Worm (Caenorhabditis elegans) whole organism, young adult: ENCODE results near the gene cav-1.

Source experiments
- C17E4.6 ChIP-seq: fragments of 200-800 bp; sonication (Bioruptor generic); IDR thresholded peaks from 2 replicates; pipeline ENCODE4 v1.3.6; 2022; ENCODE audit warnings: missing genetic modification reagents, missing genetic modification characterization, missing compliant biosample characterization
- D2030.7 ChIP-seq: fragments of 200-800 bp; sonication (Bioruptor generic); IDR thresholded peaks from 2 replicates; pipeline ENCODE4 v1.3.6; 2022; ENCODE audit warnings: missing genetic modification reagents, missing genetic modification characterization, missing compliant biosample characterization
- F23B12.7 ChIP-seq: sonication (generic microtip); optimal IDR thresholded peaks from 2 replicates; lab custom pipeline; 2017; ENCODE audit warnings: missing genetic modification characterization, mild to moderate bottlenecking, missing compliant biosample characterization, antibody characterized with exemption, moderate library complexity; ENCODE audit not compliant: insufficient read depth
- F33H1.4 ChIP-seq: fragments of 200-800 bp; sonication (Bioruptor generic); IDR thresholded peaks from 2 replicates; pipeline ENCODE4 v1.3.6; 2022; ENCODE audit warnings: missing genetic modification reagents, missing genetic modification characterization, missing compliant biosample characterization
- F49E8.2 ChIP-seq: sonication (generic microtip); optimal IDR thresholded peaks from 3 replicates; lab custom pipeline; 2017; ENCODE audit warnings: missing genetic modification characterization, mild to moderate bottlenecking, missing compliant biosample characterization, antibody characterized with exemption, moderate library complexity; ENCODE audit not compliant: insufficient read depth
- Y53F4B.3 ChIP-seq: fragments of 200-800 bp; sonication (Bioruptor generic); IDR thresholded peaks from 2 replicates; pipeline ENCODE4 v1.3.6; 2022; ENCODE audit warnings: missing genetic modification reagents, missing genetic modification characterization, missing compliant biosample characterization
- Y56A3A.18 ChIP-seq: fragments of 200-800 bp; sonication (Bioruptor generic); IDR thresholded peaks from 2 replicates; pipeline ENCODE4 v1.3.6; 2022; ENCODE audit warnings: missing genetic modification reagents, missing genetic modification characterization, missing compliant biosample characterization
- Y79H2A.3 ChIP-seq: fragments of 200-800 bp; sonication (Bioruptor generic); conservative IDR thresholded peaks from 2 replicates; pipeline ENCODE4 v1.3.6; 2022; ENCODE audit warnings: missing genetic modification reagents, missing genetic modification characterization, missing compliant biosample characterization
- Y95B8A.8 ChIP-seq: fragments of 200-800 bp; sonication (Bioruptor generic); IDR thresholded peaks from 2 replicates; pipeline ENCODE4 v1.3.6; 2022; ENCODE audit warnings: missing genetic modification reagents, missing genetic modification characterization, missing compliant biosample characterization
- akir-1 ChIP-seq: fragments of 200-800 bp; sonication (Bioruptor generic); optimal IDR thresholded peaks from 2 replicates; lab custom pipeline; 2018; ENCODE audit warnings: mild to moderate bottlenecking, missing genetic modification characterization, moderate library complexity, missing compliant biosample characterization
- ama-1 ChIP-seq, 3 experiments: fragments of 150-350 bp in 1 of 3; sonication (generic microtip) in 2 of 3; optimal IDR thresholded peaks; 2 replicates each; lab custom pipeline; 2014 to 2018; ENCODE audit warnings: missing biosample characterization in 2 of 3, missing genetic modification characterization in 2 of 3, missing genetic modification reagents in 2 of 3
- atf-7 ChIP-seq: sonication (generic microtip); optimal IDR thresholded peaks from 2 replicates; lab custom pipeline; 2017; ENCODE audit warnings: mild to moderate bottlenecking, missing genetic modification characterization, missing compliant biosample characterization
- athp-1 ChIP-seq: sonication (generic microtip); optimal IDR thresholded peaks from 2 replicates; lab custom pipeline; 2017; ENCODE audit warnings: mild to moderate bottlenecking, missing genetic modification characterization, missing compliant biosample characterization
- attf-3 ChIP-seq: fragments of 200-800 bp; sonication (Bioruptor generic); conservative IDR thresholded peaks from 2 replicates; pipeline ENCODE4 v1.3.6; 2022; ENCODE audit warnings: missing genetic modification reagents, missing genetic modification characterization, missing compliant biosample characterization
- bed-1 ChIP-seq: fragments of 200-800 bp; sonication (Bioruptor generic); IDR thresholded peaks from 2 replicates; pipeline ENCODE4 v1.3.6; 2022; ENCODE audit warnings: missing genetic modification reagents, missing genetic modification characterization, missing compliant biosample characterization
- ccch-3 ChIP-seq: fragments of 200-800 bp; sonication (Bioruptor generic); optimal IDR thresholded peaks from 2 replicates; lab custom pipeline; 2018; ENCODE audit warnings: mild to moderate bottlenecking, missing genetic modification characterization, missing compliant biosample characterization
- ceh-100 ChIP-seq: fragments of 200-800 bp; sonication (Bioruptor generic); IDR thresholded peaks from 2 replicates; pipeline ENCODE4 v1.3.6; 2022; ENCODE audit warnings: missing genetic modification reagents, missing genetic modification characterization, missing compliant biosample characterization
- ceh-91 ChIP-seq: fragments of 200-800 bp; sonication (Bioruptor generic); IDR thresholded peaks from 2 replicates; pipeline ENCODE4 v1.3.6; 2022; ENCODE audit warnings: missing genetic modification reagents, missing genetic modification characterization, missing compliant biosample characterization
- chd-7 ChIP-seq: sonication (generic microtip); optimal IDR thresholded peaks from 2 replicates; lab custom pipeline; 2016; ENCODE audit warnings: mild to moderate bottlenecking, missing genetic modification characterization, moderate library complexity, missing compliant biosample characterization
- dpl-1 ChIP-seq: fragments of 150-350 bp; optimal IDR thresholded peaks from 2 replicates; lab custom pipeline; 2014; ENCODE audit warnings: missing biosample characterization, missing genetic modification reagents, missing genetic modification characterization
- efl-1 ChIP-seq: fragments of 150-350 bp; optimal IDR thresholded peaks from 2 replicates; lab custom pipeline; 2014; ENCODE audit warnings: missing biosample characterization, missing genetic modification reagents, missing genetic modification characterization
- egl-44 ChIP-seq: fragments of 200-800 bp; sonication (Bioruptor generic); IDR thresholded peaks from 2 replicates; pipeline ENCODE4 v1.3.6; 2022; ENCODE audit warnings: missing genetic modification reagents, missing genetic modification characterization, missing compliant biosample characterization
- him-1 ChIP-seq: sonication (generic microtip); optimal IDR thresholded peaks from 2 replicates; lab custom pipeline; 2016; ENCODE audit warnings: missing genotype, missing genetic modification reagents, missing genetic modification characterization, missing compliant biosample characterization
- hlh-26 ChIP-seq: fragments of 200-800 bp; sonication (Bioruptor generic); conservative IDR thresholded peaks from 2 replicates; pipeline ENCODE4 v1.3.6; 2022; ENCODE audit warnings: missing genetic modification reagents, missing genetic modification characterization, missing compliant biosample characterization
- hmg-1.2 ChIP-seq: fragments of 200-800 bp; sonication (Bioruptor generic); IDR thresholded peaks from 2 replicates; pipeline ENCODE4 v1.3.6; 2022; ENCODE audit warnings: missing genetic modification reagents, missing genetic modification characterization, missing compliant biosample characterization
- hsf-1 ChIP-seq: fragments of 200-800 bp; sonication (Bioruptor generic); IDR thresholded peaks from 2 replicates; pipeline ENCODE4 v1.3.6; 2022; ENCODE audit warnings: missing genetic modification reagents, missing genetic modification characterization, missing compliant biosample characterization
- madf-3 ChIP-seq: fragments of 200-800 bp; sonication (Bioruptor generic); IDR thresholded peaks from 2 replicates; pipeline ENCODE4 v1.3.6; 2022; ENCODE audit warnings: missing genetic modification reagents, missing genetic modification characterization, missing compliant biosample characterization
- madf-6 ChIP-seq: fragments of 200-800 bp; sonication (Bioruptor generic); IDR thresholded peaks from 2 replicates; pipeline ENCODE4 v1.3.6; 2022; ENCODE audit warnings: missing genetic modification reagents, missing genetic modification characterization, missing compliant biosample characterization
- mel-28 ChIP-seq: sonication (generic microtip); optimal IDR thresholded peaks from 2 replicates; lab custom pipeline; 2016; ENCODE audit warnings: borderline replicate concordance, mild to moderate bottlenecking, missing genetic modification characterization, missing compliant biosample characterization
- sea-2 ChIP-seq: fragments of 200-800 bp; sonication (Bioruptor generic); IDR thresholded peaks from 2 replicates; pipeline ENCODE4 v1.3.6; 2022; ENCODE audit warnings: missing genetic modification characterization, missing compliant biosample characterization
- snpc-1.1 ChIP-seq: sonication (generic microtip); optimal IDR thresholded peaks from 2 replicates; lab custom pipeline; 2017; ENCODE audit warnings: missing genetic modification characterization, mild to moderate bottlenecking, missing compliant biosample characterization, antibody characterized with exemption, moderate library complexity, missing genotype, missing genetic modification reagents; ENCODE audit not compliant: insufficient read depth
- snpc-1.3 ChIP-seq: sonication (generic microtip); optimal IDR thresholded peaks from 2 replicates; lab custom pipeline; 2017; ENCODE audit warnings: missing genetic modification characterization, mild to moderate bottlenecking, missing compliant biosample characterization, antibody characterized with exemption, moderate library complexity, missing genotype, missing genetic modification reagents; ENCODE audit not compliant: insufficient read depth
- snpc-3.4 ChIP-seq: sonication (generic microtip); optimal IDR thresholded peaks from 2 replicates; lab custom pipeline; 2017; ENCODE audit warnings: missing genetic modification characterization, mild to moderate bottlenecking, missing compliant biosample characterization, antibody characterized with exemption, moderate library complexity, missing genotype, missing genetic modification reagents
- tbp1 ChIP-seq: fragments of 200-800 bp; sonication (Bioruptor generic); optimal IDR thresholded peaks from 2 replicates; lab custom pipeline; 2018; ENCODE audit warnings: mild to moderate bottlenecking, missing genetic modification characterization, missing compliant biosample characterization
- tlf-1 ChIP-seq: fragments of 200-800 bp; sonication (Bioruptor generic); optimal IDR thresholded peaks from 2 replicates; lab custom pipeline; 2018; ENCODE audit warnings: mild to moderate bottlenecking, missing genetic modification characterization, missing compliant biosample characterization
- xnd-1 ChIP-seq: sonication (generic microtip); optimal IDR thresholded peaks from 2 replicates; lab custom pipeline; 2016; ENCODE audit warnings: missing genotype, missing genetic modification reagents, missing genetic modification characterization, missing compliant biosample characterization
- ztf-26 ChIP-seq: sonication (generic microtip); optimal IDR thresholded peaks from 2 replicates; lab custom pipeline; 2017; ENCODE audit warnings: missing genetic modification characterization, missing compliant biosample characterization

cav-1 gene

DNA sequence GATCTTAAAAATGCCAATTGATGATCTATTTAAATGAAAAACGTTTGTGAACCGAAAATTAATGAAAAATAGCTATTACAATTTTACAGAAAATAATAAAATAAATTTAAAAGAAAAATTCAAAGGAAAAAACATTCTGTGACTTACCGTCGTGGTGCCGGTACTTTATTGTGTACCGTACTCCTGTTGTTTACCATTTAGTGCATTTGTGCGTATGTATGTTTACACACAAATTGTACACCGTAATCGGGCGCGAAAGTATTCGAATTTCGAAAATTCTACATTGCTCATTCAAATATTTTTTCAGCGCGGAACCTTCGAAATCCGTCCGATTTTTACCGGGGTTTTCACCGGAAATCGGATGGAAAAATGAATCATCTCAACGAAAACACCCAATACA lies 5.7 kb downstream of the cav-1 start, which contains the start of gene T13F2.6 (continued):
- TF ChIP-seq ama-1 (optimal IDR thresholded peaks at IDR 0.05; lab: Kevin White, UChicago) (no peak), ama-1 (GFP tag; optimal IDR thresholded peaks at IDR 0.05; lab: Kevin White, UChicago) (no peak), tlf-1 (GFP tag; lab: Kevin White, UChicago) (peak; percentile 83), dpl-1 (GFP tag; lab: Kevin White, UChicago) (peak; percentile 79), ccch-3 (GFP tag; lab: Kevin White, UChicago) (no peak), akir-1 (no peak), xnd-1 (peak; percentile 76), bed-1 (GFP tag; lab: Robert Waterston, UW) (no peak), chd-7 (tag; lab: Kevin White, UChicago) (no peak), Y79H2A.3 (GFP tag; lab: Robert Waterston, UW) (0 out of 2 replicates have a peak, but pooled peaks have one; percentile 73), madf-3 (peak; percentile 86), mel-28 (tag; lab: Kevin White, UChicago) (no peak), atf-7 (tag; lab: Kevin White, UChicago) (no peak), him-1 (tag; lab: Kevin White, UChicago) (peak; percentile 55), snpc-1.1 (tag; lab: Kevin White, UChicago) (peak; percentile 57), attf-3 (GFP tag; lab: Robert Waterston, UW) (peak; percentile 65), snpc-1.3 (tag; lab: Kevin White, UChicago) (peak; percentile 91), athp-1 (tag; lab: Kevin White, UChicago) (peak; percentile 65), tbp1 (GFP tag; lab: Kevin White, UChicago) (peak; percentile 71), Y53F4B.3 (GFP tag; lab: Robert Waterston, UW) (peak; percentile 82), hsf-1 (GFP tag; lab: Robert Waterston, UW) (peak; percentile 76), ztf-26 (tag; lab: Kevin White, UChicago) (no peak), C17E4.6 (GFP tag; lab: Robert Waterston, UW) (peak; percentile 15; the same call in 1 of the 2 replicates), madf-6 (GFP tag; lab: Robert Waterston, UW) (peak; percentile 97), ceh-100 (GFP tag; lab: Robert Waterston, UW) (peak; percentile 56), snpc-3.4 (tag; lab: Kevin White, UChicago) (peak; percentile 80), Y56A3A.18 (no peak), hmg-1.2 (peak; percentile 64; the same call in 1 of the 2 replicates), hlh-26 (GFP tag; lab: Robert Waterston, UW) (no peak), sea-2 (no peak), F23B12.7 (tag; lab: Kevin White, UChicago) (peak; percentile 51), F49E8.2 (peak; percentile 92), D2030.7 (GFP tag; lab: Robert Waterston, UW) (peak; percentile 94), efl-1 (GFP tag; lab: Kevin White, UChicago) (peak; percentile 92), Y95B8A.8 (peak; percentile 75), F33H1.4 (GFP tag; lab: Robert Waterston, UW) (peak; percentile 80), ceh-91 (GFP tag; lab: Robert Waterston, UW) (peak; percentile 93)

DNA sequence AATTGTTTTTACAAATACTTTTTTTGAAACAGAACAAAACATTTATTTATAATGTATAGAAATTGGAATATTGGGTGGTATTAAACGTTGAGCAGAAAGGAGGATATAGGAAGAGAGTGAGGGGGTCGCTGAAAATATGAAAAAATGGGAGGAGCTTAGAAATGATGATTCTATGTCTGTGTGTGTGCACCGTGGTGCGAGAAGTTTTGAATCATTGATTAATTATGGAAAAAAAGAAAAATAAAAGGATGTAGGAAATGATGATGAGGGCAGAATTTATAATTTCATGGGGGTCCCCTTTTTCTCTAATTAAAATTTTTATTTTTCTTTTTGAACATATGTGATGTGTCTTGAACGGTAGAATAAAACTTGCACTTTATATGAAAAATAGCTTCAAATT lies 12.4 kb downstream of the cav-1 start, which contains the start of gene sre-4:
TSS of gene sre-4 (minus strand) at position 101 of the 400 bp plus-strand sequence.
- no peak for TF ChIP-seq egl-44 (GFP tag; lab: Robert Waterston, UW)
